Worm (Caenorhabditis elegans): ENCODE measurements around the gene sre-46.

Gene sre-46

ce11 chrII:13685581-13685980 is 35.5 kb downstream of the sre-46 start:
- TF ChIP-seq cog-1 (tag; optimal IDR thresholded peaks at IDR 0.05), result no peak
- no peak for TF ChIP-seq ztf-23 (GFP tag; IDR thresholded peaks at IDR 0.05)
- no peak for TF ChIP-seq ztf-29 (GFP tag; IDR thresholded peaks at IDR 0.05)
- TF ChIP-seq ref-1 (GFP tag; conservative IDR thresholded peaks at IDR 0.05), result no peak
- TF ChIP-seq tab-1 (GFP tag; IDR thresholded peaks at IDR 0.05), result no peak
- TF ChIP-seq T22C8.4 (GFP tag; IDR thresholded peaks at IDR 0.05), result no peak
- no peak for TF ChIP-seq klf-2 (GFP tag; conservative IDR thresholded peaks at IDR 0.05)
- no peak for TF ChIP-seq flt-1 (GFP tag; IDR thresholded peaks at IDR 0.05)
- TF ChIP-seq med-1 (GFP tag; optimal IDR thresholded peaks at IDR 0.05; ENCODE audit: insufficient read depth), result no peak

ce11 chrII:13681063-13681462 is 40.1 kb downstream of the sre-46 start:
- no peak for TF ChIP-seq klf-2 (GFP tag; conservative IDR thresholded peaks at IDR 0.05)
- TF ChIP-seq ztf-23 (GFP tag; IDR thresholded peaks at IDR 0.05), result no peak
- TF ChIP-seq ref-1 (GFP tag; conservative IDR thresholded peaks at IDR 0.05), result no peak
- TF ChIP-seq ztf-29 (GFP tag; IDR thresholded peaks at IDR 0.05), result no peak
- TF ChIP-seq med-1 (GFP tag; optimal IDR thresholded peaks at IDR 0.05; ENCODE audit: insufficient read depth), result no peak

DNA sequence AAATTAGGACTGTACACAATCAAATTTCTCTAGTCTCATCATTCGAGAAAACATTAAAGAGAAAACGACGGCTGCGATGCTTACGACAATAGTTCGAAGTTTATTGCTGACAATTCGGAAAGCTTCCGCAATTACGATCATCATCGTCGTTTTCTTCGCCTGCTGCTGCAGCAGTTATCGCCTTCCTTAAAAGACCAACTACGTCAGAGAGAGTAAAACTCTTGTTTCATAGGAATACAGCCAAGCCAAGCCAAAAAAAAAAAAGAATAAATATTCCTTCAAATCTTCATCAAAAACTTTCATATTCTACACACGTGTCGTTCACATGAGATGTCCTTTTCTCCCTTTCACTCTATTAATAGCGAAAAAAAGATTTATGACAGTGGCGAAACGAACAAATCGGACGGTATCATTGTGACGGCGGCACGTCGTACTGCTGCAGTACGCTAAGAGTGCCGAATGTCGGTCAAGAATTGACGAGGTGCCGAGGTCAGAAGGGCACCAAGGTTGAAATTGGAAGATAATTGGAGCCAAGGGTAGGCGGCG is 41.3 kb downstream of the sre-46 start:
- no peak for TF ChIP-seq klf-2 (GFP tag; conservative IDR thresholded peaks at IDR 0.05)
- TF ChIP-seq ztf-23 (GFP tag; IDR thresholded peaks at IDR 0.05), result no peak
- no peak for TF ChIP-seq ztf-29 (GFP tag; IDR thresholded peaks at IDR 0.05)
- no peak for TF ChIP-seq cog-1 (tag; optimal IDR thresholded peaks at IDR 0.05)
- no peak for TF ChIP-seq med-1 (GFP tag; optimal IDR thresholded peaks at IDR 0.05; ENCODE audit: insufficient read depth)
- no peak for TF ChIP-seq ref-1 (GFP tag; conservative IDR thresholded peaks at IDR 0.05)
- no peak for TF ChIP-seq flt-1 (GFP tag; IDR thresholded peaks at IDR 0.05)
- no peak for TF ChIP-seq tab-1 (GFP tag; IDR thresholded peaks at IDR 0.05)
- no peak for TF ChIP-seq T22C8.4 (GFP tag; IDR thresholded peaks at IDR 0.05)

- TF ChIP-seq flt-1 (GFP tag; IDR thresholded peaks at IDR 0.05) (no peak), T22C8.4 (GFP tag; IDR thresholded peaks at IDR 0.05) (no peak), cog-1 (tag; optimal IDR thresholded peaks at IDR 0.05) (no peak), ztf-23 (GFP tag; IDR thresholded peaks at IDR 0.05) (no peak), med-1 (GFP tag; optimal IDR thresholded peaks at IDR 0.05; ENCODE audit: insufficient read depth) (no peak), ref-1 (GFP tag; conservative IDR thresholded peaks at IDR 0.05) (no peak), ztf-29 (GFP tag; IDR thresholded peaks at IDR 0.05) (no peak), klf-2 (GFP tag; conservative IDR thresholded peaks at IDR 0.05) (no peak), tab-1 (GFP tag; IDR thresholded peaks at IDR 0.05) (no peak)
These were observed 42.5 kb downstream of the sre-46 start for ce11 chrII:13678555-13679119.

- TF ChIP-seq klf-2 (GFP tag; conservative IDR thresholded peaks at IDR 0.05) (no peak), flt-1 (GFP tag; IDR thresholded peaks at IDR 0.05) (no peak), T22C8.4 (GFP tag; IDR thresholded peaks at IDR 0.05) (no peak), ztf-29 (GFP tag; IDR thresholded peaks at IDR 0.05) (no peak), ref-1 (GFP tag; conservative IDR thresholded peaks at IDR 0.05) (no peak), med-1 (GFP tag; optimal IDR thresholded peaks at IDR 0.05; ENCODE audit: insufficient read depth) (no peak), tab-1 (GFP tag; IDR thresholded peaks at IDR 0.05) (no peak), cog-1 (tag; optimal IDR thresholded peaks at IDR 0.05) (no peak), ztf-23 (GFP tag; IDR thresholded peaks at IDR 0.05) (no peak)
These were observed 43.2 kb downstream of the sre-46 start for ce11 chrII:13677927-13678326.

ce11 chrII:13675212-13675611 is 45.9 kb downstream of the sre-46 start:
- TF ChIP-seq ref-1 (GFP tag; conservative IDR thresholded peaks at IDR 0.05) (no peak), ztf-23 (GFP tag; IDR thresholded peaks at IDR 0.05) (no peak), tab-1 (GFP tag; IDR thresholded peaks at IDR 0.05) (no peak), klf-2 (GFP tag; conservative IDR thresholded peaks at IDR 0.05) (no peak), T22C8.4 (GFP tag; IDR thresholded peaks at IDR 0.05) (no peak), cog-1 (tag; optimal IDR thresholded peaks at IDR 0.05) (no peak), med-1 (GFP tag; optimal IDR thresholded peaks at IDR 0.05; ENCODE audit: insufficient read depth) (no peak), flt-1 (GFP tag; IDR thresholded peaks at IDR 0.05) (no peak), ztf-29 (GFP tag; IDR thresholded peaks at IDR 0.05) (no peak)

DNA sequence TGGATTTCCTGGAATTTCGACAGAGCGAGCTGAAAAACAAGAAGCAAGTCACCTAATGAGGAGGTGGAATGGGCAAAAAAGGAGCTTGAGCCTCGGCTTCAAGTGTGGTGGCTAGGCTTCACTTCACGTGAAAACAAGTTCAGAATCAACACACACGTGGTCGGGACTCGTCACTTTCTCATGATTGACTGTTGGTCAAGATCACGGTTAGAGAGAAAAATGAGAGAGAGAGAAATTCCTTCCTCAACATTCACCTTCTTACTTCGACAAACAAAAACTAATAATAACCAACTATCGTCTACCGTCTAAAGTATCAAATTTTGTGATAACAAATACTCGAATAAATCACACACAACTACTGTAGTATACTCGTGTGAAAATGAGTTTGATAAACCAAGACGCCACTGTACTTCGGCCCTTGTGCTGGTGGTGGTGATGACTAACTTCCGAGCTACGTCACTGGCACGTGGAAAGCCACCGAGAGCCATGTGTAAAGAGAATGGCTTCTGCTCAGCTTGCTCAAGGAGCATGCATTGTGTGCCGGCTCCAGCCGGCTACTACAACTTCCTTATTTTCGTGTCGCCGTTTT is 47.4 kb downstream of the sre-46 start:
- TF ChIP-seq flt-1 (GFP tag; IDR thresholded peaks at IDR 0.05), result no peak
- no peak for TF ChIP-seq ztf-23 (GFP tag; IDR thresholded peaks at IDR 0.05)
- TF ChIP-seq med-1 (GFP tag; optimal IDR thresholded peaks at IDR 0.05; ENCODE audit: insufficient read depth), result no peak

ce11 chrII:13672057-13672456 is 49.1 kb downstream of the sre-46 start:
- TF ChIP-seq ztf-23 (GFP tag; IDR thresholded peaks at IDR 0.05) (no peak), ref-1 (GFP tag; conservative IDR thresholded peaks at IDR 0.05) (no peak), T22C8.4 (GFP tag; IDR thresholded peaks at IDR 0.05) (no peak), cog-1 (tag; optimal IDR thresholded peaks at IDR 0.05) (no peak), tab-1 (GFP tag; IDR thresholded peaks at IDR 0.05) (no peak), ztf-29 (GFP tag; IDR thresholded peaks at IDR 0.05) (no peak), flt-1 (GFP tag; IDR thresholded peaks at IDR 0.05) (no peak), med-1 (GFP tag; optimal IDR thresholded peaks at IDR 0.05; ENCODE audit: insufficient read depth) (no peak), klf-2 (GFP tag; conservative IDR thresholded peaks at IDR 0.05) (no peak)

DNA sequence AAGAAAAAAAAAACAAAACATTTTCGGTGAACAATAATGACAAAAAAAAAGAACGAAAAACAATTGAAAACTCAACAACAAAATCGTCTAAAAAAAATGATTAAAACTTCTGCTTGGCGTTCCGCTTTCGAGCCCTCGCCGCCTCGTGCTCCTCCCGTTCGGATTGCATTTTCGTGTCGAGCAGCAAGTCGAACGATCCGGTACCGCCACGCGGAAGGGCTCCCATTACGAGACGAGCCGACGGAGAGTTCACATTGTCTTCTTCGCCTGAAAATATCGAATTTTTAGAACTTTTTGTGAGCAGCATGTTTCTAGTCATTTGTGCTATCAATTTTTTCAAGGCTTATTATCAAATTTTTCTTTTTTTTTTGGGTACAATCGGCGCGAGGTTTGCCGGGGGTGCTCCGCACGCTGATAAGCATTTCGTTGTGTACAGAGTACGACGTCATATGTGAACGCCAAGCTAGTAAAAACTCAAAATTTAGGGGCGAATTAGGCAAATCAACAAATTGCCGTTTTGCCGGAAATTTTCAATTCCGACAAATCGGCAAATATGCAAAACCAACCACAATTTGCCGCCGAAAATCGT is 50.3 kb downstream of the sre-46 start:
- no peak for TF ChIP-seq klf-2 (GFP tag; conservative IDR thresholded peaks at IDR 0.05)
- no peak for TF ChIP-seq med-1 (GFP tag; optimal IDR thresholded peaks at IDR 0.05; ENCODE audit: insufficient read depth)
- no peak for TF ChIP-seq ztf-29 (GFP tag; IDR thresholded peaks at IDR 0.05)
- no peak for TF ChIP-seq T22C8.4 (GFP tag; IDR thresholded peaks at IDR 0.05)
- TF ChIP-seq tab-1 (GFP tag; IDR thresholded peaks at IDR 0.05), result no peak
- TF ChIP-seq flt-1 (GFP tag; IDR thresholded peaks at IDR 0.05), result no peak
- TF ChIP-seq ref-1 (GFP tag; conservative IDR thresholded peaks at IDR 0.05), result no peak
- TF ChIP-seq ztf-23 (GFP tag; IDR thresholded peaks at IDR 0.05), result no peak
- no peak for TF ChIP-seq cog-1 (tag; optimal IDR thresholded peaks at IDR 0.05)

Data from whole organism, midembryonic.